Fruit fly (Drosophila melanogaster) whole organism, embryonic: ENCODE data around the gene Bfc.

Experiments
- Adf1 ChIP-seq: fragments of 200-800 bp; sonication (Bioruptor generic); IDR thresholded peaks from 2 replicates; pipeline ENCODE4 v1.3.6; 2022; ENCODE audit warnings: missing biosample characterization, missing genetic modification characterization
- Atf3 ChIP-seq: fragments of 200-800 bp; sonication (Bioruptor generic); optimal IDR thresholded peaks from 3 replicates; lab custom pipeline; 2016; ENCODE audit warnings: missing biosample characterization, missing genetic modification characterization
- Atf6 ChIP-seq: fragments of 200-800 bp; sonication (Bioruptor generic); IDR thresholded peaks from 2 replicates; pipeline ENCODE4 v1.3.6; 2022; ENCODE audit warnings: missing biosample characterization, missing genetic modification characterization
- BEAF-32 ChIP-seq: fragments of 200-800 bp; sonication (Bioruptor generic); optimal IDR thresholded peaks from 3 replicates; lab custom pipeline; 2017; ENCODE audit warnings: missing biosample characterization, missing genetic modification characterization, mild to moderate bottlenecking, moderate library complexity, missing genetic modification reagents
- BtbVII ChIP-seq: fragments of 200-800 bp; sonication (Bioruptor generic); optimal IDR thresholded peaks from 3 replicates; lab custom pipeline; 2017; ENCODE audit warnings: missing biosample characterization, mild to moderate bottlenecking, missing genetic modification characterization
- CG11085 ChIP-seq: fragments of 200-800 bp; sonication (Bioruptor generic); IDR thresholded peaks from 2 replicates; pipeline ENCODE4 v1.3.6; 2022; ENCODE audit warnings: missing biosample characterization, missing genetic modification characterization
- CG11695 ChIP-seq: fragments of 200-800 bp; sonication (Bioruptor generic); IDR thresholded peaks from 3 replicates; pipeline ENCODE4 v1.3.6; 2022; ENCODE audit warnings: missing biosample characterization, missing genetic modification characterization
- CG15601 ChIP-seq: fragments of 200-800 bp; sonication (Bioruptor generic); optimal IDR thresholded peaks from 3 replicates; lab custom pipeline; 2019; ENCODE audit warnings: missing biosample characterization, mild to moderate bottlenecking, missing genetic modification characterization, moderate library complexity
- CG1603 ChIP-seq: fragments of 200-800 bp; sonication (Bioruptor generic); optimal IDR thresholded peaks from 2 replicates; lab custom pipeline; 2019; ENCODE audit warnings: missing biosample characterization, mild to moderate bottlenecking, missing genetic modification characterization, moderate library complexity
- CG16813 ChIP-seq: fragments of 200-800 bp; sonication (Bioruptor generic); IDR thresholded peaks from 3 replicates; pipeline ENCODE4 v1.3.6; 2022; ENCODE audit warnings: missing biosample characterization, missing genetic modification characterization; ENCODE audit not compliant: partially characterized antibody
- CG18262 ChIP-seq: fragments of 200-800 bp; optimal IDR thresholded peaks from 3 replicates; lab custom pipeline; 2019; ENCODE audit warnings: missing biosample characterization, mild to moderate bottlenecking, missing genetic modification characterization, moderate library complexity
- CG3847 ChIP-seq: fragments of 200-800 bp; sonication (Bioruptor generic); IDR thresholded peaks from 2 replicates; pipeline ENCODE4 v1.3.6; 2022; ENCODE audit warnings: missing biosample characterization, missing genetic modification characterization
- CG6272 ChIP-seq: fragments of 200-800 bp; sonication (Bioruptor generic); IDR thresholded peaks from 2 replicates; pipeline ENCODE4 v1.3.6; 2022; ENCODE audit warnings: missing biosample characterization, missing genetic modification characterization
- CG7745 ChIP-seq: fragments of 200-800 bp; sonication (Bioruptor generic); optimal IDR thresholded peaks from 2 replicates; lab custom pipeline; 2018; ENCODE audit warnings: missing biosample characterization, mild to moderate bottlenecking, missing genetic modification characterization, moderate library complexity
- CG7928 ChIP-seq: fragments of 200-800 bp; sonication (Bioruptor generic); optimal IDR thresholded peaks from 2 replicates; lab custom pipeline; 2017; ENCODE audit warnings: missing biosample characterization, mild to moderate bottlenecking, missing genetic modification characterization
- CG7987 ChIP-seq: fragments of 200-800 bp; sonication (Bioruptor generic); optimal IDR thresholded peaks from 2 replicates; lab custom pipeline; 2018; ENCODE audit warnings: missing biosample characterization, mild to moderate bottlenecking, missing genetic modification characterization, moderate library complexity
- CG8359 ChIP-seq: fragments of 200-800 bp; sonication (Bioruptor generic); optimal IDR thresholded peaks from 2 replicates; lab custom pipeline; 2017; ENCODE audit warnings: missing biosample characterization, mild to moderate bottlenecking, missing genetic modification characterization, borderline replicate concordance
- CG8924 ChIP-seq: fragments of 200-800 bp; optimal IDR thresholded peaks from 3 replicates; lab custom pipeline; 2019; ENCODE audit warnings: missing biosample characterization, mild to moderate bottlenecking, missing genetic modification characterization, moderate library complexity
- CG9609 ChIP-seq: fragments of 200-800 bp; sonication (Bioruptor generic); optimal IDR thresholded peaks from 3 replicates; lab custom pipeline; 2016; ENCODE audit warnings: missing biosample characterization, missing genetic modification characterization
- CG9797 ChIP-seq: fragments of 200-800 bp; sonication (Bioruptor generic); optimal IDR thresholded peaks from 3 replicates; lab custom pipeline; 2018; ENCODE audit warnings: missing biosample characterization, mild to moderate bottlenecking, missing genetic modification characterization
- CTCF ChIP-seq: fragments of 200-800 bp; sonication (Bioruptor generic); optimal IDR thresholded peaks from 2 replicates; lab custom pipeline; 2017; ENCODE audit warnings: missing biosample characterization, mild to moderate bottlenecking, missing genetic modification characterization, moderate library complexity
- Doc3 ChIP-seq: fragments of 200-800 bp; sonication (Bioruptor generic); IDR thresholded peaks from 3 replicates; pipeline ENCODE4 v1.3.6; 2022; ENCODE audit warnings: missing biosample characterization, missing genetic modification characterization; ENCODE audit not compliant: partially characterized antibody
- Dp ChIP-seq: fragments of 200-800 bp; sonication (Bioruptor generic); optimal IDR thresholded peaks from 2 replicates; lab custom pipeline; 2018; ENCODE audit warnings: missing biosample characterization, mild to moderate bottlenecking, missing genetic modification characterization, moderate library complexity
- Eip74EF ChIP-seq, 2 experiments: fragments of 200-800 bp in 1 of 2; fragments of >200 bp in 1 of 2; sonication (Bioruptor generic) in 1 of 2; optimal IDR thresholded peaks; 2 replicates each; lab custom pipeline; 2017 to 2019; ENCODE audit warnings: missing biosample characterization in 2 of 2, missing genetic modification characterization in 2 of 2, mild to moderate bottlenecking in 1 of 2, moderate library complexity in 1 of 2
- Fer2 ChIP-seq: fragments of 200-800 bp; sonication (Bioruptor generic); optimal IDR thresholded peaks from 2 replicates; lab custom pipeline; 2018; ENCODE audit warnings: missing biosample characterization, mild to moderate bottlenecking, missing genetic modification characterization, moderate library complexity
- HmgZ ChIP-seq: fragments of 200-800 bp; sonication (Bioruptor generic); optimal IDR thresholded peaks from 2 replicates; lab custom pipeline; 2018; ENCODE audit warnings: missing biosample characterization, mild to moderate bottlenecking, missing genetic modification characterization
- Hr78 ChIP-seq, 2 experiments: fragments of 200-800 bp in 1 of 2; fragments of >200 bp in 1 of 2; sonication (Bioruptor generic) in 1 of 2; optimal IDR thresholded peaks; 2 replicates each; lab custom pipeline; 2017 to 2019; ENCODE audit warnings: missing biosample characterization in 2 of 2, missing genetic modification characterization in 2 of 2, mild to moderate bottlenecking in 1 of 2, moderate library complexity in 1 of 2
- MESR4 ChIP-seq: fragments of 200-800 bp; sonication (Bioruptor generic); optimal IDR thresholded peaks from 2 replicates; lab custom pipeline; 2018; ENCODE audit warnings: missing biosample characterization, mild to moderate bottlenecking, missing genetic modification characterization, moderate library complexity
- MTF-1 ChIP-seq: fragments of 200-800 bp; sonication (Bioruptor generic); optimal IDR thresholded peaks from 2 replicates; lab custom pipeline; 2018; ENCODE audit warnings: missing biosample characterization, mild to moderate bottlenecking, missing genetic modification characterization, borderline replicate concordance
- NC2α ChIP-seq: fragments of 200-800 bp; sonication (Bioruptor generic); optimal IDR thresholded peaks from 2 replicates; lab custom pipeline; 2016; ENCODE audit warnings: missing biosample characterization, missing genetic modification characterization
- Spps ChIP-seq: fragments of 200-800 bp; sonication (Bioruptor generic); optimal IDR thresholded peaks from 2 replicates; lab custom pipeline; 2018; ENCODE audit warnings: missing biosample characterization, mild to moderate bottlenecking, missing genetic modification characterization
- ab ChIP-seq: fragments of 200-800 bp; sonication (Bioruptor generic); optimal IDR thresholded peaks from 2 replicates; lab custom pipeline; 2016; ENCODE audit warnings: missing biosample characterization, missing genetic modification characterization
- bowl ChIP-seq: fragments of 200-800 bp; sonication (Bioruptor generic); IDR thresholded peaks from 2 replicates; pipeline ENCODE4 v1.3.6; 2022; ENCODE audit warnings: missing biosample characterization, missing genetic modification characterization
- chn ChIP-seq: fragments of 200-800 bp; sonication (Bioruptor generic); optimal IDR thresholded peaks from 2 replicates; lab custom pipeline; 2016; ENCODE audit warnings: missing biosample characterization, missing genetic modification characterization
- crc ChIP-seq: fragments of 200-800 bp; sonication (Bioruptor generic); optimal IDR thresholded peaks from 2 replicates; lab custom pipeline; 2016; ENCODE audit warnings: missing biosample characterization, missing genetic modification characterization
- emc ChIP-seq: fragments of 200-800 bp; sonication (Bioruptor generic); optimal IDR thresholded peaks from 2 replicates; lab custom pipeline; 2016; ENCODE audit warnings: missing biosample characterization, missing genetic modification characterization
- exex ChIP-seq: fragments of 200-800 bp; sonication (Bioruptor generic); optimal IDR thresholded peaks from 4 replicates; lab custom pipeline; 2018; ENCODE audit warnings: missing biosample characterization, mild to moderate bottlenecking, missing genetic modification characterization, moderate library complexity
- grau ChIP-seq: fragments of 200-800 bp; optimal IDR thresholded peaks from 3 replicates; lab custom pipeline; 2019; ENCODE audit warnings: missing biosample characterization, mild to moderate bottlenecking, missing genetic modification characterization, moderate library complexity
- hkb ChIP-seq, 2 experiments: fragments of 200-800 bp in 1 of 2; fragments of >200 bp in 1 of 2; sonication (Bioruptor generic) in 1 of 2; IDR thresholded peaks in 1 of 2; optimal IDR thresholded peaks in 1 of 2; 2 replicates each; pipeline versions ENCODE4 v1.3.6 to Lab custom; 2017 to 2022; ENCODE audit warnings: missing biosample characterization in 1 of 2, missing genetic modification characterization in 1 of 2
- nom ChIP-seq: fragments of 200-800 bp; sonication (Bioruptor generic); optimal IDR thresholded peaks from 2 replicates; lab custom pipeline; 2017; ENCODE audit warnings: missing biosample characterization, missing genetic modification characterization, mild to moderate bottlenecking, moderate library complexity, missing genetic modification reagents
- prd ChIP-seq, 3 experiments: fragments of >200 bp in 2 of 3; fragments of 200-800 bp in 1 of 3; sonication (Bioruptor generic) in 1 of 3; optimal IDR thresholded peaks in 2 of 3; IDR thresholded peaks in 1 of 3; 2 replicates in 2 of 3; 3 replicates in 1 of 3; pipeline versions ENCODE4 v1.3.6 to Lab custom; 2017 to 2022; ENCODE audit warnings: missing biosample characterization in 1 of 3, missing genetic modification characterization in 1 of 3
- row ChIP-seq: fragments of 200-800 bp; sonication (Bioruptor generic); IDR thresholded peaks from 3 replicates; pipeline ENCODE4 v1.3.6; 2022; ENCODE audit warnings: missing biosample characterization, missing genetic modification characterization
- schlank ChIP-seq: fragments of 200-800 bp; sonication (Bioruptor generic); optimal IDR thresholded peaks from 2 replicates; lab custom pipeline; 2018; ENCODE audit warnings: missing biosample characterization, mild to moderate bottlenecking, missing genetic modification characterization
- ssp ChIP-seq: fragments of 200-800 bp; sonication (Bioruptor generic); IDR thresholded peaks from 2 replicates; pipeline ENCODE4 v1.3.6; 2022; ENCODE audit warnings: missing biosample characterization, missing genetic modification characterization
- stwl ChIP-seq: fragments of 200-800 bp; sonication (Bioruptor generic); optimal IDR thresholded peaks from 3 replicates; lab custom pipeline; 2018; ENCODE audit warnings: missing biosample characterization, mild to moderate bottlenecking, missing genetic modification characterization, moderate library complexity
- tll ChIP-seq, 2 experiments: fragments of 200-800 bp in 1 of 2; fragments of >200 bp in 1 of 2; sonication (Bioruptor generic) in 1 of 2; optimal IDR thresholded peaks; 2 replicates each; lab custom pipeline; 2017 to 2019; ENCODE audit warnings: missing biosample characterization in 2 of 2, missing genetic modification characterization in 2 of 2, mild to moderate bottlenecking in 1 of 2, moderate library complexity in 1 of 2
- tx ChIP-seq: fragments of 200-800 bp; sonication (Bioruptor generic); optimal IDR thresholded peaks from 2 replicates; lab custom pipeline; 2016; ENCODE audit warnings: missing biosample characterization, missing genetic modification characterization
- unc-4 ChIP-seq: fragments of 200-800 bp; sonication (Bioruptor generic); IDR thresholded peaks from 2 replicates; pipeline ENCODE4 v1.3.6; 2022; ENCODE audit warnings: missing biosample characterization, missing genetic modification characterization; ENCODE audit not compliant: partially characterized antibody

The Bfc gene

DNA sequence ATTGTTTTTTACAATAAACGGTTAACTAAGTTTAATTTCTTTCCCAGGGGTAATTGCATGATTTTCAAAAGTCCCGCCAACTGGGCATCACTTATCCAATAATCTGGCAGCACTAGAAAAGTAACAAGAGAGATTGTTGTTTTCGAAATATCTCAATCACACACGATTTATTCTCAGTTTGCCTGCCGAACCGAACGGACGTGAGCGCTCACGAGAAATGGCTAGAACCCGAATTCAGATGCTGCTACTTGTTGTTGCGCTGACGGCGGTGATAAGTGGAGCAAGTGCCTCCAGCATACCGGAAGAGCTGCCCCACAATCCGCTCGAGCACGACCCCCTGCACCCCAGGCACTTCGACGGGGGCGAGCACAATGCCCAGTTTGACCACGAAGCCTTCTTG is 48.0 kb downstream of the Bfc start, which contains the start of gene scf (continued):
- TF ChIP-seq CG7928 (GFP tag; lab: Kevin White, UChicago): no peak
- peak; percentile 64 for TF ChIP-seq MESR4 (GFP tag; lab: Kevin White, UChicago)
- 0 out of 2 replicates have a peak, but pooled peaks have one; percentile 7 for TF ChIP-seq bowl
- TF ChIP-seq row (GFP tag; lab: Robert Waterston, UW): peak; percentile 60
- TF ChIP-seq CG11695 (GFP tag; lab: Robert Waterston, UW): 0 out of 3 replicates have a peak, but pooled peaks have one; percentile 36
- TF ChIP-seq Doc3 (GFP tag; lab: Robert Waterston, UW): peak; percentile 28; the same call in 1 of the 3 replicates
- peak; percentile 33; the same call in 1 of the 3 replicates for TF ChIP-seq CG16813 (GFP tag; lab: Robert Waterston, UW)
- peak; percentile 91 for TF ChIP-seq Dp (GFP tag; lab: Kevin White, UChicago)
- TF ChIP-seq grau (tag; lab: Kevin White, UChicago): peak; percentile 28
- TF ChIP-seq CG7745 (tag; lab: Kevin White, UChicago): no peak
- TF ChIP-seq CG8359 (GFP tag; lab: Kevin White, UChicago): no peak
- TF ChIP-seq nom (GFP tag; lab: Kevin White, UChicago): peak; percentile 38
- TF ChIP-seq NC2α (GFP tag; lab: Kevin White, UChicago): no peak
- peak; percentile 42; the same call in 1 of the 2 replicates for TF ChIP-seq unc-4 (GFP tag; lab: Robert Waterston, UW)
- TF ChIP-seq CG18262 (tag; lab: Kevin White, UChicago): peak; percentile 13
- no peak for TF ChIP-seq CG6272 (GFP tag; lab: Robert Waterston, UW)
- TF ChIP-seq CG1603 (tag; lab: Kevin White, UChicago): peak; percentile 44
- no peak; the same call in 1 of the 2 replicates for TF ChIP-seq Adf1 (GFP tag; lab: Robert Waterston, UW)
- TF ChIP-seq schlank (tag; lab: Kevin White, UChicago): no peak
- no peak for TF ChIP-seq CG15601
- no peak for TF ChIP-seq crc (GFP tag; lab: Kevin White, UChicago)
- TF ChIP-seq ssp (GFP tag; lab: Robert Waterston, UW): peak; percentile 55
- TF ChIP-seq MTF-1: peak; percentile 24
- TF ChIP-seq CTCF: peak; percentile 33
- TF ChIP-seq prd (optimal IDR thresholded peaks at IDR 0.05; lab: Kevin White, UChicago): no peak
- 0 out of 3 replicates have a peak, but pooled peaks have one; percentile 32 for TF ChIP-seq prd (GFP tag; IDR thresholded peaks at IDR 0.05; lab: Robert Waterston, UW)
- no peak for TF ChIP-seq CG9609 (GFP tag; lab: Kevin White, UChicago)
- no peak for TF ChIP-seq exex (tag; lab: Kevin White, UChicago)
- TF ChIP-seq CG9797 (GFP tag; lab: Kevin White, UChicago): peak; percentile 1
- TF ChIP-seq Atf3 (GFP tag; lab: Kevin White, UChicago): no peak
- no peak for TF ChIP-seq BtbVII
- peak; percentile 15 for TF ChIP-seq CG8924 (tag; lab: Kevin White, UChicago)
- TF ChIP-seq Hr78 (GFP tag; optimal IDR thresholded peaks at IDR 0.05; lab: Kevin White, UChicago): no peak
- TF ChIP-seq tll (GFP tag; optimal IDR thresholded peaks at IDR 0.05; lab: Kevin White, UChicago): no peak
- peak; percentile 40 for TF ChIP-seq BEAF-32 (GFP tag; lab: Kevin White, UChicago)
- TF ChIP-seq emc: no peak
- no peak for TF ChIP-seq CG11085 (GFP tag; lab: Robert Waterston, UW)
- peak; percentile 26 for TF ChIP-seq HmgZ (tag; lab: Kevin White, UChicago)
- TF ChIP-seq Atf6: 0 out of 2 replicates have a peak, but pooled peaks have one; percentile 24
- TF ChIP-seq CG3847 (GFP tag; lab: Robert Waterston, UW): peak; percentile 48
- TF ChIP-seq ab (GFP tag; lab: Kevin White, UChicago): no peak
- no peak for TF ChIP-seq hkb (optimal IDR thresholded peaks at IDR 0.05; lab: Kevin White, UChicago)
- peak; percentile 48 for TF ChIP-seq hkb (GFP tag; IDR thresholded peaks at IDR 0.05; lab: Robert Waterston, UW)
- TF ChIP-seq Eip74EF (GFP tag; optimal IDR thresholded peaks at IDR 0.05; lab: Kevin White, UChicago): no peak
- no peak for TF ChIP-seq chn
- TF ChIP-seq stwl (tag; lab: Kevin White, UChicago): peak; percentile 36
- TF ChIP-seq Fer2 (tag; lab: Kevin White, UChicago): no peak
- TF ChIP-seq Spps (tag; lab: Kevin White, UChicago): no peak
- no peak for TF ChIP-seq tx
- peak; percentile 21 for TF ChIP-seq CG7987 (GFP tag; lab: Kevin White, UChicago)
